Fruit fly (Drosophila melanogaster) whole organism, adult: ENCODE data around the gene CG9192.

Source experiments
- Hr96 ChIP-seq: fragments of 200-800 bp; sonication (Bioruptor generic); optimal IDR thresholded peaks from 2 replicates; lab custom pipeline; 2016; ENCODE audit warnings: missing biosample characterization, missing genetic modification characterization
- Mnt ChIP-seq: fragments of 200-800 bp; sonication (Bioruptor generic); optimal IDR thresholded peaks from 2 replicates; lab custom pipeline; 2016; ENCODE audit warnings: missing biosample characterization, mild to moderate bottlenecking, missing genetic modification characterization
- tj ChIP-seq: fragments of 200-800 bp; sonication (Bioruptor generic); optimal IDR thresholded peaks from 3 replicates; lab custom pipeline; 2017; ENCODE audit warnings: missing biosample characterization, mild to moderate bottlenecking, missing genetic modification characterization, moderate library complexity

- no peak for TF ChIP-seq Mnt (GFP tag; lab: Kevin White, UChicago)
- TF ChIP-seq Hr96 (GFP tag; lab: Kevin White, UChicago) = no peak
- no peak for TF ChIP-seq tj
Measured at dm6 chr3L:1277937-1278336, 39.8 kb upstream of the CG9192 start.
